Worm (Caenorhabditis elegans) whole organism, mixed stage, embryonic: ENCODE results near the gene ung-1.

Source experiments
- bed-3 ChIP-seq: fragments of 200-800 bp; sonication (Bioruptor generic); optimal IDR thresholded peaks from 3 replicates; lab custom pipeline; 2018; ENCODE audit warnings: mild to moderate bottlenecking, missing genetic modification characterization, moderate library complexity, missing compliant biosample characterization
- blmp-1 ChIP-seq: fragments of 150-350 bp; optimal IDR thresholded peaks from 2 replicates; lab custom pipeline; 2014; ENCODE audit warnings: missing biosample characterization, missing genetic modification characterization
- ceh-39 ChIP-seq: fragments of 150-350 bp; optimal IDR thresholded peaks from 2 replicates; lab custom pipeline; 2014; ENCODE audit warnings: missing biosample characterization, missing genetic modification characterization
- ceh-83 ChIP-seq: fragments of 200-800 bp; sonication (Bioruptor generic); optimal IDR thresholded peaks from 2 replicates; lab custom pipeline; 2018; ENCODE audit warnings: mild to moderate bottlenecking, missing genetic modification characterization, missing compliant biosample characterization
- drap-1 ChIP-seq: fragments of 200-800 bp; sonication (Bioruptor generic); optimal IDR thresholded peaks from 3 replicates; lab custom pipeline; 2018; ENCODE audit warnings: mild to moderate bottlenecking, missing genetic modification characterization, missing compliant biosample characterization
- elt-1 ChIP-seq: sonication (generic microtip); optimal IDR thresholded peaks from 2 replicates; lab custom pipeline; 2017; ENCODE audit warnings: missing genetic modification characterization, mild to moderate bottlenecking, missing compliant biosample characterization, antibody characterized with exemption, moderate library complexity, borderline replicate concordance; ENCODE audit not compliant: insufficient read depth
- elt-3 ChIP-seq: fragments of 150-350 bp; optimal IDR thresholded peaks from 2 replicates; lab custom pipeline; 2014; ENCODE audit warnings: missing biosample characterization, missing genetic modification characterization
- flh-1 ChIP-seq: fragments of 200-800 bp; sonication (Bioruptor generic); optimal IDR thresholded peaks from 2 replicates; lab custom pipeline; 2018; ENCODE audit warnings: mild to moderate bottlenecking, missing genetic modification characterization, moderate library complexity, missing compliant biosample characterization
- ham-2 ChIP-seq: fragments of 200-800 bp; sonication (Bioruptor generic); optimal IDR thresholded peaks from 2 replicates; lab custom pipeline; 2018; ENCODE audit warnings: mild to moderate bottlenecking, missing genetic modification characterization, missing compliant biosample characterization
- lin-13 ChIP-seq: fragments of 150-350 bp; optimal IDR thresholded peaks from 2 replicates; lab custom pipeline; 2014; ENCODE audit warnings: missing biosample characterization, missing genetic modification characterization
- lin-32 ChIP-seq: fragments of 200-800 bp; sonication (Bioruptor generic); optimal IDR thresholded peaks from 2 replicates; lab custom pipeline; 2018; ENCODE audit warnings: mild to moderate bottlenecking, missing genetic modification characterization, missing compliant biosample characterization
- lsy-2 ChIP-seq: fragments of 150-350 bp; optimal IDR thresholded peaks from 2 replicates; lab custom pipeline; 2014; ENCODE audit warnings: missing biosample characterization, missing genetic modification characterization
- mab-5 ChIP-seq: fragments of 150-350 bp; optimal IDR thresholded peaks from 2 replicates; lab custom pipeline; 2014; ENCODE audit warnings: missing biosample characterization, missing genetic modification characterization
- mep-1 ChIP-seq: fragments of 150-350 bp; optimal IDR thresholded peaks from 2 replicates; lab custom pipeline; 2017; ENCODE audit warnings: missing biosample characterization, missing genetic modification reagents, missing genetic modification characterization, inconsistent platforms
- nhr-12 ChIP-seq: fragments of 150-350 bp; optimal IDR thresholded peaks from 2 replicates; lab custom pipeline; 2014; ENCODE audit warnings: missing biosample characterization, missing genetic modification characterization
- nhr-237 ChIP-seq: fragments of 150-350 bp; optimal IDR thresholded peaks from 2 replicates; lab custom pipeline; 2014; ENCODE audit warnings: missing biosample characterization, missing genetic modification characterization
- nhr-28 ChIP-seq: fragments of 150-350 bp; optimal IDR thresholded peaks from 2 replicates; lab custom pipeline; 2014; ENCODE audit warnings: missing biosample characterization, missing genetic modification characterization
- nhr-76 ChIP-seq: sonication (generic microtip); optimal IDR thresholded peaks from 2 replicates; lab custom pipeline; 2017; ENCODE audit warnings: missing biosample characterization, missing genetic modification characterization
- pha-4 ChIP-seq: fragments of 150-350 bp; optimal IDR thresholded peaks from 2 replicates; lab custom pipeline; 2018; ENCODE audit warnings: missing biosample characterization, missing genetic modification reagents, missing genetic modification characterization
- sem-2 ChIP-seq: fragments of 200-800 bp; sonication (Bioruptor generic); optimal IDR thresholded peaks from 2 replicates; lab custom pipeline; 2018; ENCODE audit warnings: mild to moderate bottlenecking, missing genetic modification characterization, missing compliant biosample characterization
- snpc-4 ChIP-seq: fragments of 150-350 bp; optimal IDR thresholded peaks from 2 replicates; lab custom pipeline; 2014; ENCODE audit warnings: missing biosample characterization, missing genetic modification characterization
- sptf-1 ChIP-seq: sonication (generic microtip); optimal IDR thresholded peaks from 2 replicates; lab custom pipeline; 2017; ENCODE audit warnings: mild to moderate bottlenecking, missing genetic modification characterization, moderate library complexity, missing compliant biosample characterization
- unc-39 ChIP-seq: fragments of 150-350 bp; optimal IDR thresholded peaks from 2 replicates; lab custom pipeline; 2014; ENCODE audit warnings: missing biosample characterization, missing genetic modification characterization
- unc-62 ChIP-seq: fragments of 150-350 bp; optimal IDR thresholded peaks from 2 replicates; lab custom pipeline; 2014; ENCODE audit warnings: missing biosample characterization, missing genetic modification reagents, missing genetic modification characterization
- zip-8 ChIP-seq: fragments of 150-350 bp; optimal IDR thresholded peaks from 2 replicates; lab custom pipeline; 2014; ENCODE audit warnings: missing biosample characterization, missing genetic modification characterization
- ztf-11 ChIP-seq: fragments of 150-350 bp; optimal IDR thresholded peaks from 2 replicates; lab custom pipeline; 2014; ENCODE audit warnings: missing biosample characterization, missing genetic modification characterization

Gene ung-1

ce11 chrIII:11973996-11974395, at the start of gene ung-1:
TSS of gene ung-1 (minus strand) at chrIII:11974096.
- TF ChIP-seq zip-8 = no peak
- TF ChIP-seq blmp-1 (tag; lab: Kevin White, UChicago) = no peak
- TF ChIP-seq nhr-28 (tag; lab: Kevin White, UChicago) = no peak
- TF ChIP-seq ham-2 (GFP tag; lab: Kevin White, UChicago) = no peak
- TF ChIP-seq, all 35 proteins: peak for 0

DNA sequence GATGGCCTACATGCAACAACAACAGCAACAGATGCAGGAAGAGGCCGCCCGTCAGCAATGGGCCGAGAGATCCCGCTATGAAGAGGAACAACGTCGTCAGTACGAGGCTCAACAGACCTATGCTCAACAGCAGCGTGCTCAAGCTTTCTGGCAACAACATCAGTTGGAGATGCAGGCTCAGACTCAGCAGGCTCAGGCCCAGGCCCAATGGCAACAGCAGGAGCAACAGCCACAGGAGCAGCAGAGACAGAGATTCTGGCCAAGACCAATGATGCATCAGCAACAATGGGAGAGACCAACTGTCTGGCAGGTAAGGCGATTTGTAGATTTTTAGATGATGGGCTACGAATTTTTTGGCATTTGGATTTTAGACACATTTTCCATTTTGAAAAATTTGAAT, 48.4 kb upstream of the ung-1 start:
- TF ChIP-seq snpc-4 (tag; lab: Kevin White, UChicago) (no peak), flh-1 (GFP tag; lab: Kevin White, UChicago) (no peak), ham-2 (GFP tag; lab: Kevin White, UChicago) (no peak), zip-8 (no peak), nhr-12 (tag; lab: Kevin White, UChicago) (no peak), elt-1 (tag; lab: Kevin White, UChicago) (no peak)

DNA sequence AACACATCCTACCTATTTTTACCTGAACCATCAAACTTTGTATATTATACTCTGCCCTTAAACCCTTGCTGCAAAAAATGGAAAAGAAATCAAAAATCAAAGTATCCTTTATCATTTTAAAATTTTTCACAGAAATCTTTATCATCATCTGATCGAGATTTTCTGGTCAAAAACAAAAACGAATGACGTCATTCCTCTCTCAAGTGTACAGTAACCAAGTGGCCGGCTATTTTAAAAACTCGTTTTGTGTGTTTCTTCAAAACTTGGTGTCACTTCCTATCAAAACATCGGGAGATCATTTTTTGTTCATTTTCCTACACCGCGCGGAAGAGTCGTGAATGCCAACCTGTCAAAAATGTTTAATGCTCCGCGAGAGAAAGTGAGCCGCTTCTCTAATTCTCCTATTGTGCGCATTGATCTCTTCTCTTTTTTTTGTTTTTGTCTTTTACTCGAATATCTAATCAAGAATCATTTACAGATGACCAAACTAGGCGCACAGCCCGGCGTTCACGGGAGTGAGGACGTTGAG, 46.2 kb upstream of the ung-1 start, which contains the start of gene brp-1:
TSS of gene brp-1 (plus strand) at position 479 of the 529 bp plus-strand sequence.
- TF ChIP-seq ham-2 (GFP tag; lab: Kevin White, UChicago) = no peak
- TF ChIP-seq sem-2 (GFP tag; lab: Kevin White, UChicago) = no peak
- peak; percentile 56 for TF ChIP-seq zip-8
- TF ChIP-seq ceh-39 (tag; lab: Kevin White, UChicago) = no peak
- TF ChIP-seq lsy-2 = no peak
- TF ChIP-seq snpc-4 (tag; lab: Kevin White, UChicago) = no peak
- TF ChIP-seq drap-1 (GFP tag; lab: Kevin White, UChicago) = no peak

ce11 chrIII:12017999-12018398, 44.1 kb upstream of the ung-1 start:
- TF ChIP-seq elt-1 (tag; lab: Kevin White, UChicago) (no peak), nhr-12 (tag; lab: Kevin White, UChicago) (no peak)

DNA sequence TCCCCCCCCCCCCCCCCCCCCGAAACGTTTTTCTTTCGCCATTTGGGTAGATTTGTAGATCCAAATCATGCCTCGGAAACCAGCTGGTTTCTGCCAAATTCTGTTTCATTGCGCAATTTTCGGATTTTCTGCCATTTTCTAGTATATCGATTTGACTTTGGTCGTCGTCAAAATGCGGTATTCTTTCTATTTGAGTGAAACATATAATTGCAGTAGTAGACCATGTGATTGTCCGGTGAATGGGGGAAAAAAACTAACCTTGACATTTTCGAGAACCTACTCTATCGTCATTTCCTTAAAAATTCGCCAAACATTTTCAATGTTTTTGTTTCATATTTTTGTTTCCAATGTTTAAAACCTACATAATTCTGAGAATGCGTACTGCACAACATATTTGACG, 41.7 kb upstream of the ung-1 start:
- TF ChIP-seq nhr-12 (tag; lab: Kevin White, UChicago) (no peak), mab-5 (tag; lab: Kevin White, UChicago) (no peak), unc-39 (tag; lab: Kevin White, UChicago) (no peak), zip-8 (no peak), mep-1 (tag; lab: Kevin White, UChicago) (no peak), ztf-11 (tag; lab: Kevin White, UChicago) (no peak), unc-62 (GFP tag; lab: Kevin White, UChicago) (no peak), bed-3 (GFP tag; lab: Kevin White, UChicago) (no peak), ceh-39 (tag; lab: Kevin White, UChicago) (no peak)

DNA sequence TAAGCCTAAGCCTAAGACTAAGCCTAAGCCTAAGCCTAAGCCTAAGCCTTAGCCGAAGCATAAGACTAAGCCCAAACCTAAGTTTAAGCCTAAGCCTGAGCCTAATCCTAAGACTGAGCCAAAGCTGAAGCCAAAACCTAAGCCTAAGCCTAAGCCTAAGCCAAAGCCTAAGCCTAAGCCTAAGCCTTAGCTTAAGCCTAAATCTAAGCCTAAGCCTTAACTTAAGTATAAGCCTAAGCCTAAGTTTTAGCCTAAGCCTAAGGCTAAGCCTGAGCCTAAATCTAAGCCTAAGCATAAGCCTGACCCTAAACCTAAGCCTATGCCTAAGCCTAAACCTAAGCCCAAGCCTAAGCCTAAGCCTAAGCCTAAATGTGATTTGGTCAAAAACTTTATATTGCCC, 41.3 kb upstream of the ung-1 start:
- TF ChIP-seq elt-3 (tag; lab: Kevin White, UChicago) = no peak
- TF ChIP-seq unc-39 (tag; lab: Kevin White, UChicago) = no peak
- no peak for TF ChIP-seq pha-4
- TF ChIP-seq drap-1 (GFP tag; lab: Kevin White, UChicago) = no peak
- TF ChIP-seq blmp-1 (tag; lab: Kevin White, UChicago) = no peak
- TF ChIP-seq ztf-11 (tag; lab: Kevin White, UChicago) = no peak
- TF ChIP-seq nhr-76 = no peak
- no peak for TF ChIP-seq ceh-83 (GFP tag; lab: Kevin White, UChicago)
- TF ChIP-seq ham-2 (GFP tag; lab: Kevin White, UChicago) = peak; percentile 54

- TF ChIP-seq lin-32 (GFP tag; lab: Kevin White, UChicago) (no peak), sptf-1 (tag; lab: Kevin White, UChicago) (no peak), blmp-1 (tag; lab: Kevin White, UChicago) (no peak), snpc-4 (tag; lab: Kevin White, UChicago) (no peak), lin-13 (no peak), ham-2 (GFP tag; lab: Kevin White, UChicago) (no peak), elt-3 (tag; lab: Kevin White, UChicago) (no peak), unc-39 (tag; lab: Kevin White, UChicago) (no peak), nhr-28 (tag; lab: Kevin White, UChicago) (no peak), unc-62 (GFP tag; lab: Kevin White, UChicago) (no peak), nhr-12 (tag; lab: Kevin White, UChicago) (no peak), nhr-237 (tag; lab: Kevin White, UChicago) (no peak), drap-1 (GFP tag; lab: Kevin White, UChicago) (no peak), mep-1 (tag; lab: Kevin White, UChicago) (no peak)
These were observed 40.6 kb upstream of the ung-1 start for ce11 chrIII:12014503-12014902.
